Fruit fly (Drosophila melanogaster) whole organism, embryonic: ENCODE measurements around the gene NijB.
A peak's percentile ranks its signal among the peaks of the same experiment; 100 is the strongest.

Source experiments
- CG10321 ChIP-seq: fragments of 200-800 bp; sonication (Bioruptor generic); IDR thresholded peaks from 2 replicates; pipeline ENCODE4 v1.3.6; 2022; ENCODE audit warnings: missing biosample characterization, missing genetic modification characterization
- CG10959 ChIP-seq: fragments of 200-800 bp; sonication (Bioruptor generic); IDR thresholded peaks from 2 replicates; pipeline ENCODE4 v1.3.6; 2022; ENCODE audit warnings: missing biosample characterization, missing genetic modification characterization
- CG11398 ChIP-seq: fragments of 200-800 bp; sonication (Bioruptor generic); optimal IDR thresholded peaks from 2 replicates; lab custom pipeline; 2016; ENCODE audit warnings: missing biosample characterization, missing genetic modification characterization
- CG11456 ChIP-seq: fragments of 200-800 bp; sonication (Bioruptor generic); IDR thresholded peaks from 3 replicates; pipeline ENCODE4 v1.3.6; 2022; ENCODE audit warnings: missing biosample characterization, missing genetic modification characterization
- CG12104 ChIP-seq: fragments of 200-800 bp; sonication (Bioruptor generic); optimal IDR thresholded peaks from 3 replicates; lab custom pipeline; 2016; ENCODE audit warnings: missing biosample characterization, missing genetic modification characterization
- CG13287 ChIP-seq: fragments of 200-800 bp; sonication (Bioruptor generic); IDR thresholded peaks from 2 replicates; pipeline ENCODE4 v1.3.6; 2022; ENCODE audit warnings: missing biosample characterization, missing genetic modification characterization; ENCODE audit not compliant: partially characterized antibody
- CG13775 ChIP-seq: fragments of 200-800 bp; sonication (Bioruptor generic); optimal IDR thresholded peaks from 3 replicates; lab custom pipeline; 2017; ENCODE audit warnings: missing biosample characterization, mild to moderate bottlenecking, missing genetic modification characterization
- CG14710 ChIP-seq: fragments of 200-800 bp; sonication (Bioruptor generic); optimal IDR thresholded peaks from 3 replicates; lab custom pipeline; 2019; ENCODE audit warnings: missing biosample characterization, mild to moderate bottlenecking, missing genetic modification characterization, moderate library complexity
- CG17361 ChIP-seq: fragments of 200-800 bp; sonication (Bioruptor generic); IDR thresholded peaks from 3 replicates; pipeline ENCODE4 v1.3.6; 2022; ENCODE audit warnings: missing biosample characterization, missing genetic modification characterization
- CG17385 ChIP-seq: fragments of 200-800 bp; sonication (Bioruptor generic); optimal IDR thresholded peaks from 3 replicates; lab custom pipeline; 2018; ENCODE audit warnings: missing biosample characterization, mild to moderate bottlenecking, missing genetic modification characterization
- CG17568 ChIP-seq: fragments of 200-800 bp; sonication (Bioruptor generic); optimal IDR thresholded peaks from 2 replicates; lab custom pipeline; 2018; ENCODE audit warnings: missing biosample characterization, mild to moderate bottlenecking, missing genetic modification characterization, moderate library complexity
- CG17829 ChIP-seq: fragments of 200-800 bp; optimal IDR thresholded peaks from 2 replicates; lab custom pipeline; 2019; ENCODE audit warnings: missing biosample characterization, mild to moderate bottlenecking, missing genetic modification characterization, moderate library complexity
- CG2120 ChIP-seq: fragments of 200-800 bp; sonication (Bioruptor generic); optimal IDR thresholded peaks from 3 replicates; lab custom pipeline; 2016; ENCODE audit warnings: missing biosample characterization, missing genetic modification characterization
- CG2712 ChIP-seq: fragments of 200-800 bp; optimal IDR thresholded peaks from 3 replicates; lab custom pipeline; 2019; ENCODE audit warnings: missing biosample characterization, mild to moderate bottlenecking, missing genetic modification characterization, moderate library complexity
- CG30020 ChIP-seq: fragments of 200-800 bp; optimal IDR thresholded peaks from 2 replicates; lab custom pipeline; 2019; ENCODE audit warnings: missing biosample characterization, mild to moderate bottlenecking, missing genetic modification characterization, moderate library complexity
- CG30403 ChIP-seq: fragments of 200-800 bp; sonication (Bioruptor generic); optimal IDR thresholded peaks from 3 replicates; lab custom pipeline; 2016; ENCODE audit warnings: missing biosample characterization, missing genetic modification characterization
- CG3281 ChIP-seq: fragments of 200-800 bp; sonication (Bioruptor generic); optimal IDR thresholded peaks from 3 replicates; lab custom pipeline; 2017; ENCODE audit warnings: missing biosample characterization, mild to moderate bottlenecking, missing genetic modification characterization
- CG6813 ChIP-seq: fragments of 200-800 bp; sonication (Bioruptor generic); optimal IDR thresholded peaks from 2 replicates; lab custom pipeline; 2017; ENCODE audit warnings: missing biosample characterization, missing genetic modification characterization, mild to moderate bottlenecking, moderate library complexity, missing genetic modification reagents
- CG9437 ChIP-seq: fragments of 200-800 bp; sonication (Bioruptor generic); optimal IDR thresholded peaks from 2 replicates; lab custom pipeline; 2018; ENCODE audit warnings: missing biosample characterization, mild to moderate bottlenecking, missing genetic modification characterization
- CG9876 ChIP-seq: fragments of 200-800 bp; sonication (Bioruptor generic); optimal IDR thresholded peaks from 2 replicates; lab custom pipeline; 2016; ENCODE audit warnings: missing biosample characterization, missing genetic modification characterization
- CTCF ChIP-seq: fragments of 200-800 bp; sonication (Bioruptor generic); optimal IDR thresholded peaks from 2 replicates; lab custom pipeline; 2017; ENCODE audit warnings: missing biosample characterization, mild to moderate bottlenecking, missing genetic modification characterization, moderate library complexity
- Dip2 ChIP-seq: fragments of 200-800 bp; sonication (Bioruptor generic); IDR thresholded peaks from 2 replicates; pipeline ENCODE4 v1.3.6; 2022; ENCODE audit warnings: missing biosample characterization, missing genetic modification characterization
- Ets65A ChIP-seq: fragments of 200-800 bp; sonication (Bioruptor generic); peaks from one replicate; lab custom pipeline; 2016; ENCODE audit warnings: missing biosample characterization, missing genetic modification characterization
- Hand ChIP-seq: fragments of 200-800 bp; sonication (Bioruptor generic); optimal IDR thresholded peaks from 2 replicates; lab custom pipeline; 2017; ENCODE audit warnings: mild to moderate bottlenecking, missing biosample characterization, missing genetic modification reagents, missing genetic modification characterization
- Sox100B ChIP-seq: fragments of 200-800 bp; sonication (Bioruptor generic); optimal IDR thresholded peaks from 3 replicates; lab custom pipeline; 2018; ENCODE audit warnings: missing biosample characterization, mild to moderate bottlenecking, missing genetic modification characterization
- YL-1 ChIP-seq: fragments of 200-800 bp; sonication (Bioruptor generic); optimal IDR thresholded peaks from 3 replicates; lab custom pipeline; 2017; ENCODE audit warnings: missing biosample characterization, mild to moderate bottlenecking, missing genetic modification characterization
- amos ChIP-seq: fragments of 200-800 bp; sonication (Bioruptor generic); IDR thresholded peaks from 2 replicates; pipeline ENCODE4 v1.3.6; 2022; ENCODE audit warnings: missing biosample characterization, missing genetic modification characterization; ENCODE audit not compliant: partially characterized antibody
- ap ChIP-seq: fragments of 200-800 bp; sonication (Bioruptor generic); IDR thresholded peaks from 2 replicates; pipeline ENCODE4 v1.3.6; 2022; ENCODE audit warnings: missing biosample characterization, missing genetic modification characterization
- ase ChIP-seq: fragments of 200-800 bp; sonication (Bioruptor generic); IDR thresholded peaks from 3 replicates; pipeline ENCODE4 v1.3.6; 2022; ENCODE audit warnings: missing biosample characterization, missing genetic modification characterization
- ash1 ChIP-seq: fragments of 200-800 bp; sonication (Bioruptor generic); optimal IDR thresholded peaks from 2 replicates; lab custom pipeline; 2018; ENCODE audit warnings: missing biosample characterization, mild to moderate bottlenecking, missing genetic modification characterization
- br ChIP-seq: fragments of >200 bp; optimal IDR thresholded peaks from 2 replicates; lab custom pipeline; 2017
- cg ChIP-seq: fragments of 200-800 bp; sonication (Bioruptor generic); optimal IDR thresholded peaks from 3 replicates; lab custom pipeline; 2019; ENCODE audit warnings: missing biosample characterization, mild to moderate bottlenecking, missing genetic modification characterization, moderate library complexity
- ems ChIP-seq: fragments of 200-800 bp; sonication (Bioruptor generic); optimal IDR thresholded peaks from 3 replicates; lab custom pipeline; 2016; ENCODE audit warnings: missing biosample characterization, missing genetic modification characterization
- gce ChIP-seq: fragments of 200-800 bp; sonication (Bioruptor generic); IDR thresholded peaks from 3 replicates; pipeline ENCODE4 v1.3.6; 2022; ENCODE audit warnings: missing biosample characterization, missing genetic modification characterization
- gt ChIP-seq: fragments of 200-800 bp; sonication (Bioruptor generic); IDR thresholded peaks from 2 replicates; pipeline ENCODE4 v1.3.6; 2022; ENCODE audit warnings: missing biosample characterization, missing genetic modification characterization
- her ChIP-seq: fragments of 200-800 bp; sonication (Bioruptor generic); optimal IDR thresholded peaks from 2 replicates; lab custom pipeline; 2016; ENCODE audit warnings: missing biosample characterization, missing genetic modification characterization
- hkb ChIP-seq, 2 experiments: fragments of 200-800 bp in 1 of 2; fragments of >200 bp in 1 of 2; sonication (Bioruptor generic) in 1 of 2; IDR thresholded peaks in 1 of 2; optimal IDR thresholded peaks in 1 of 2; 2 replicates each; pipeline versions ENCODE4 v1.3.6 to Lab custom; 2017 to 2022; ENCODE audit warnings: missing biosample characterization in 1 of 2, missing genetic modification characterization in 1 of 2
- jigr1 ChIP-seq: fragments of 200-800 bp; sonication (Bioruptor generic); IDR thresholded peaks from 3 replicates; pipeline ENCODE4 v1.3.6; 2022; ENCODE audit warnings: missing biosample characterization, missing genetic modification characterization
- kni ChIP-seq: fragments of 200-800 bp; sonication (Bioruptor generic); optimal IDR thresholded peaks from 3 replicates; lab custom pipeline; 2017; ENCODE audit warnings: mild to moderate bottlenecking, missing biosample characterization, missing genetic modification reagents, missing genetic modification characterization
- knrl ChIP-seq: fragments of 200-800 bp; sonication (Bioruptor generic); IDR thresholded peaks from 3 replicates; pipeline ENCODE4 v1.3.6; 2022; ENCODE audit warnings: missing biosample characterization, missing genetic modification characterization; ENCODE audit not compliant: partially characterized antibody
- mirr ChIP-seq: fragments of 200-800 bp; sonication (Bioruptor generic); optimal IDR thresholded peaks from 3 replicates; lab custom pipeline; 2018; ENCODE audit warnings: missing biosample characterization, mild to moderate bottlenecking, missing genetic modification characterization
- peb ChIP-seq: fragments of 200-800 bp; sonication (Bioruptor generic); IDR thresholded peaks from 2 replicates; pipeline ENCODE4 v1.3.6; 2022; ENCODE audit warnings: missing biosample characterization, missing genetic modification characterization
- pho ChIP-seq: fragments of 200-800 bp; sonication (Bioruptor generic); optimal IDR thresholded peaks from 2 replicates; lab custom pipeline; 2016; ENCODE audit warnings: missing biosample characterization, missing genetic modification characterization
- phol ChIP-seq: fragments of 200-800 bp; sonication (Bioruptor generic); optimal IDR thresholded peaks from 3 replicates; lab custom pipeline; 2018; ENCODE audit warnings: missing biosample characterization, mild to moderate bottlenecking, missing genetic modification characterization, moderate library complexity
- pros ChIP-seq: fragments of 200-800 bp; sonication (Bioruptor generic); optimal IDR thresholded peaks from 3 replicates; lab custom pipeline; 2019; ENCODE audit warnings: missing biosample characterization, mild to moderate bottlenecking, missing genetic modification characterization, moderate library complexity
- scrt ChIP-seq: fragments of 200-800 bp; sonication (Bioruptor generic); optimal IDR thresholded peaks from 2 replicates; lab custom pipeline; 2018; ENCODE audit warnings: missing biosample characterization, mild to moderate bottlenecking, missing genetic modification characterization, moderate library complexity
- slou ChIP-seq: fragments of 200-800 bp; sonication (Bioruptor generic); optimal IDR thresholded peaks from 3 replicates; lab custom pipeline; 2016; ENCODE audit warnings: missing biosample characterization, missing genetic modification characterization
- sna ChIP-seq: fragments of 200-800 bp; sonication (Bioruptor generic); IDR thresholded peaks from 2 replicates; pipeline ENCODE4 v1.3.6; 2022; ENCODE audit warnings: missing biosample characterization, missing genetic modification characterization; ENCODE audit not compliant: partially characterized antibody
- tio ChIP-seq: fragments of 200-800 bp; sonication (Bioruptor generic); optimal IDR thresholded peaks from 2 replicates; lab custom pipeline; 2017; ENCODE audit warnings: missing biosample characterization, missing genetic modification characterization, inconsistent platforms
- tx ChIP-seq: fragments of 200-800 bp; sonication (Bioruptor generic); optimal IDR thresholded peaks from 2 replicates; lab custom pipeline; 2016; ENCODE audit warnings: missing biosample characterization, missing genetic modification characterization

Gene NijB

dm6 chr3L:18869035-18869826 lies 23.0 kb upstream of the NijB start, which contains the start of gene Grx1 (continued):
- peak; percentile 61 for TF ChIP-seq CG30020 (tag; lab: Kevin White, UChicago)
- no peak for TF ChIP-seq hkb (optimal IDR thresholded peaks at IDR 0.05; lab: Kevin White, UChicago)
- peak; percentile 53; the same call in 1 of the 2 replicates for TF ChIP-seq hkb (GFP tag; IDR thresholded peaks at IDR 0.05; lab: Robert Waterston, UW)
- TF ChIP-seq br (lab: Kevin White, UChicago): no peak
- TF ChIP-seq CG17385 (GFP tag; lab: Kevin White, UChicago): peak; percentile 51
- no peak for TF ChIP-seq CTCF (GFP tag; lab: Kevin White, UChicago)
- TF ChIP-seq ems (GFP tag; lab: Kevin White, UChicago): peak; percentile 36
- TF ChIP-seq slou (GFP tag; lab: Kevin White, UChicago): no peak
- TF ChIP-seq CG11456 (GFP tag; lab: Robert Waterston, UW): 0 out of 3 replicates have a peak, but pooled peaks have one; percentile 8
- peak; percentile 60 for TF ChIP-seq CG14710 (tag; lab: Kevin White, UChicago)
- no peak for TF ChIP-seq gt
- peak; percentile 52 for TF ChIP-seq Sox100B
- no peak for TF ChIP-seq sna (GFP tag; lab: Robert Waterston, UW)
- TF ChIP-seq Dip2 (GFP tag; lab: Robert Waterston, UW): no peak
- 0 out of 3 replicates have a peak, but pooled peaks have one; percentile 23 for TF ChIP-seq ase (GFP tag; lab: Robert Waterston, UW)
- TF ChIP-seq CG6813 (GFP tag; lab: Kevin White, UChicago): peak; percentile 4
- peak; percentile 28 for TF ChIP-seq YL-1 (GFP tag; lab: Kevin White, UChicago)
- no peak for TF ChIP-seq CG10321 (GFP tag; lab: Robert Waterston, UW)
- peak; percentile 37 for TF ChIP-seq CG9437 (GFP tag; lab: Kevin White, UChicago)
- peak; percentile 54 for TF ChIP-seq CG13287 (GFP tag; lab: Robert Waterston, UW)
- peak; percentile 50 for TF ChIP-seq phol (tag; lab: Kevin White, UChicago)
- TF ChIP-seq gce (GFP tag; lab: Robert Waterston, UW): no peak
- peak; percentile 60 for TF ChIP-seq CG17568 (GFP tag; lab: Kevin White, UChicago)
- TF ChIP-seq CG10959: no peak
- TF ChIP-seq her: no peak
- TF ChIP-seq CG2120 (GFP tag; lab: Kevin White, UChicago): peak; percentile 68
- no peak for TF ChIP-seq CG12104 (GFP tag; lab: Kevin White, UChicago)
- no peak for TF ChIP-seq jigr1 (GFP tag; lab: Robert Waterston, UW)
- peak; percentile 53 for TF ChIP-seq CG13775 (GFP tag; lab: Kevin White, UChicago)
- TF ChIP-seq amos (GFP tag; lab: Robert Waterston, UW): no peak
- TF ChIP-seq tx (GFP tag; lab: Kevin White, UChicago): peak; percentile 9
- TF ChIP-seq Ets65A: peak; percentile 95
- no peak for TF ChIP-seq ash1 (GFP tag; lab: Kevin White, UChicago)
- peak; percentile 55 for TF ChIP-seq CG3281
- TF ChIP-seq CG9876: no peak
- TF ChIP-seq peb (GFP tag; lab: Robert Waterston, UW): no peak
- peak; percentile 76 for TF ChIP-seq CG30403 (GFP tag; lab: Kevin White, UChicago)
- no peak for TF ChIP-seq ap (GFP tag; lab: Robert Waterston, UW)
- no peak for TF ChIP-seq kni (GFP tag; lab: Kevin White, UChicago)
- TF ChIP-seq CG17829: peak; percentile 76
- TF ChIP-seq tio: peak; percentile 15
- TF ChIP-seq pho (GFP tag; lab: Kevin White, UChicago): peak; percentile 50
- TF ChIP-seq CG17361 (GFP tag; lab: Robert Waterston, UW): peak; percentile 71; the same call in 2 of the 3 replicates
- TF ChIP-seq CG11398 (GFP tag; lab: Kevin White, UChicago): no peak
- no peak for TF ChIP-seq pros (GFP tag; lab: Kevin White, UChicago)
- TF ChIP-seq cg (GFP tag; lab: Kevin White, UChicago): no peak
- TF ChIP-seq knrl (GFP tag; lab: Robert Waterston, UW): no peak
- peak; percentile 65 for TF ChIP-seq scrt (GFP tag; lab: Kevin White, UChicago)
- TF ChIP-seq CG2712: peak; percentile 76
- TF ChIP-seq Hand: no peak
- TF ChIP-seq mirr (GFP tag; lab: Kevin White, UChicago): peak; percentile 10
